Fruit fly (Drosophila melanogaster) whole organism, adult: Measurements from ENCODE around the gene Hsp23.
A peak's percentile ranks its signal among the peaks of the same experiment; 100 is the strongest.

Source experiments
- CG11617 ChIP-seq: fragments of 200-800 bp; sonication (Bioruptor generic); optimal IDR thresholded peaks from 2 replicates; lab custom pipeline; 2017; ENCODE audit warnings: mild to moderate bottlenecking, missing biosample characterization, missing genetic modification reagents, missing genetic modification characterization
- CG12768 ChIP-seq: fragments of 200-800 bp; sonication (Bioruptor generic); optimal IDR thresholded peaks from 2 replicates; lab custom pipeline; 2017; ENCODE audit warnings: missing biosample characterization, missing genetic modification characterization, mild to moderate bottlenecking, moderate library complexity, missing genetic modification reagents
- CG5204 ChIP-seq: fragments of 200-800 bp; sonication (Bioruptor generic); optimal IDR thresholded peaks from 2 replicates; lab custom pipeline; 2016; ENCODE audit warnings: missing biosample characterization, missing genetic modification characterization
- CG7045 ChIP-seq: fragments of 200-800 bp; sonication (Bioruptor generic); optimal IDR thresholded peaks from 2 replicates; lab custom pipeline; 2017; ENCODE audit warnings: missing biosample characterization, mild to moderate bottlenecking, missing genetic modification characterization
- Clk ChIP-seq: fragments of 200-800 bp; sonication (Bioruptor generic); optimal IDR thresholded peaks from 2 replicates; lab custom pipeline; 2017; ENCODE audit warnings: missing biosample characterization, missing genetic modification characterization
- Mnt ChIP-seq: fragments of 200-800 bp; sonication (Bioruptor generic); optimal IDR thresholded peaks from 2 replicates; lab custom pipeline; 2016; ENCODE audit warnings: missing biosample characterization, mild to moderate bottlenecking, missing genetic modification characterization
- cic ChIP-seq: fragments of 200-800 bp; sonication (Bioruptor generic); optimal IDR thresholded peaks from 2 replicates; lab custom pipeline; 2017; ENCODE audit warnings: missing biosample characterization, mild to moderate bottlenecking, missing genetic modification characterization, moderate library complexity
- kay ChIP-seq: fragments of 200-800 bp; sonication (Bioruptor generic); peaks from one replicate; lab custom pipeline; 2016; ENCODE audit warnings: missing biosample characterization, missing genetic modification characterization, borderline replicate concordance

DNA sequence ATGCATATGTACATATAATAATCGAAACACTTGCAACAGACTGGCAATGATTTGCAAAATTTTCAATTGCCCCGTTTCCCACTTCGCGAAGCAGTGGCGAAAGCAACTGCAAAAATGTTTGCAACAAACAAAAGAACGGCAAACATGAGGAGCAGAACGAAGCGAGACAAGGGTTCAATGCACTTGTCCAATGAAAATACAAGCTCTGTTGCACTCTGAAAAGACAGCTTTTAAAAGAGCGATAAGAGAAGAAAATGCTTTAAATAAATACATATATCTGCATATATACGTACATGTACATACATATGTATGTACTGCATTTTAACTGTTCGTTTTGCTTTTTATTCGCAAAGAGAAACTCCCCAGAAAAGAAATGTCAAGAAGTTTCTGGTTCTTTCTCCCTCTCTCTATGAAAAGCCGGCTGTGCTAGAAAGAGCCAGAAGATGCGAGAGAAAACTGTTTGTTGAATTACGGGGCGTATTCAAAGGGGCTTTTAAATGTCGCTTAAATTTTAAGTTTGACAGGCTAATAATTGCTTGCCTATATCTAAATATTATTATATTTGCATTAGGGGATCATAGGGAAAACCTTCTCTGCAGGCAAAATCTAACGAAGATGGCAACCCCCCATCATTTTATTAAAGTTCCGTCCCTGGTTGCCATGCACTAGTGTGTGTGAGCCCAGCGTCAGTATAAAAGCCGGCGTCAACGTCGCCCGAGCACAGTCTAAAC, 1.8 kb downstream of the Hsp23 start, which contains the start of gene Hsp27:
- TF ChIP-seq CG5204 (GFP tag; lab: Kevin White, UChicago) (peak; percentile 93), CG11617 (GFP tag; lab: Kevin White, UChicago) (peak; percentile 96), CG12768 (GFP tag; lab: Kevin White, UChicago) (peak; percentile 99), Clk (peak; percentile 92), CG7045 (GFP tag; lab: Kevin White, UChicago) (peak; percentile 97), Mnt (peak; percentile 96), kay (GFP tag; lab: Kevin White, UChicago) (peak; percentile 99), cic (GFP tag; lab: Kevin White, UChicago) (peak; percentile 91)
